Worm (Caenorhabditis elegans): ENCODE data around the gene C45B11.6.

ce11 chrV:11053827-11054226, 10.0 kb downstream of the C45B11.6 start, which contains the start of gene T04C12.7:
- no peak for TF ChIP-seq ztf-6 (GFP tag; IDR thresholded peaks at IDR 0.05)
- no peak for TF ChIP-seq unc-130 (GFP tag; optimal IDR thresholded peaks at IDR 0.05)
